Fruit fly (Drosophila melanogaster) whole organism, pupa: ENCODE measurements around the gene sosie.
A peak's percentile ranks its signal among the peaks of the same experiment; 100 is the strongest.

Experiments used
- CG10348 ChIP-seq: fragments of 200-800 bp; sonication (Bioruptor generic); IDR thresholded peaks from 2 replicates; pipeline ENCODE4 v1.3.6; 2022; ENCODE audit warnings: missing biosample characterization, missing genetic modification characterization
- CG17806 ChIP-seq: fragments of 200-800 bp; sonication (Bioruptor generic); optimal IDR thresholded peaks from 2 replicates; lab custom pipeline; 2018; ENCODE audit warnings: missing biosample characterization, mild to moderate bottlenecking, missing genetic modification characterization, moderate library complexity
- CG4496 ChIP-seq: fragments of 200-800 bp; sonication (Bioruptor generic); IDR thresholded peaks from 3 replicates; pipeline ENCODE4 v1.3.6; 2022; ENCODE audit warnings: missing biosample characterization, missing genetic modification characterization
- Pif1B ChIP-seq: fragments of 200-800 bp; sonication (Bioruptor generic); optimal IDR thresholded peaks from 3 replicates; lab custom pipeline; 2016; ENCODE audit warnings: missing biosample characterization, missing genetic modification characterization

DNA sequence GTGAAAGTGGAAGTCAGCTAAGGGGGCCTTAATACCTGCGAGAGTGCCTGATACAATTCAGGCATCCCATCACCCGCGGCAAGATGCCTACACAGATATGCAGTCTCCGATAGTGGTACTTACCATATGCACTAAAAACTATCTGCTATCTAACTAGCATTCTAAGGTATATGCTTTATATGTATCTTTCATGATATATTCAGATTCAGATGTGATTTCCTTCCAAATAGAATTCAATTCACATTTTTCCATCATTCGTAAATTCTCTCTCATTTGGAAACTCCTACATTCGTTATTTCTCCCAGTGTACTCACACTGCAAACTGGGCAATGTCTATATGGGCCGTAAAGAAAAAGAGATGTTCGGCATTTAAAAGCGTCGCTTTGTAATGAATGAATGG is 52.7 kb downstream of the sosie start:
- TF ChIP-seq CG17806 (tag; lab: Kevin White, UChicago) (no peak), CG4496 (GFP tag; lab: Robert Waterston, UW) (peak; percentile 49; the same call in 1 of the 3 replicates), CG10348 (GFP tag; lab: Robert Waterston, UW) (no peak), Pif1B (no peak)
